Fruit fly (Drosophila melanogaster) whole organism, embryonic: Measurements from ENCODE around the gene CG46312.

Experiments
- Adf1 ChIP-seq: fragments of 200-800 bp; sonication (Bioruptor generic); IDR thresholded peaks from 2 replicates; pipeline ENCODE4 v1.3.6; 2022; ENCODE audit warnings: missing biosample characterization, missing genetic modification characterization
- Aef1 ChIP-seq: fragments of 200-800 bp; sonication (Bioruptor generic); IDR thresholded peaks from 3 replicates; pipeline ENCODE4 v1.3.6; 2022; ENCODE audit warnings: missing biosample characterization, missing genetic modification characterization
- CG10543 ChIP-seq: fragments of 200-800 bp; sonication (Bioruptor generic); optimal IDR thresholded peaks from 3 replicates; lab custom pipeline; 2017; ENCODE audit warnings: missing biosample characterization, mild to moderate bottlenecking, missing genetic modification characterization, moderate library complexity
- CG12155 ChIP-seq: fragments of 200-800 bp; sonication (Bioruptor generic); optimal IDR thresholded peaks from 3 replicates; lab custom pipeline; 2016; ENCODE audit warnings: missing biosample characterization, missing genetic modification characterization
- CG12236 ChIP-seq: fragments of 200-800 bp; sonication (Bioruptor generic); optimal IDR thresholded peaks from 2 replicates; lab custom pipeline; 2016; ENCODE audit warnings: missing biosample characterization, missing genetic modification characterization
- CG13624 ChIP-seq: fragments of 200-800 bp; sonication (Bioruptor generic); optimal IDR thresholded peaks from 2 replicates; lab custom pipeline; 2016; ENCODE audit warnings: missing biosample characterization, missing genetic modification characterization
- CG14441 ChIP-seq: fragments of 200-800 bp; sonication (Bioruptor generic); IDR thresholded peaks from 2 replicates; pipeline ENCODE4 v1.3.6; 2022; ENCODE audit warnings: missing biosample characterization, missing genetic modification characterization
- CG16779 ChIP-seq: fragments of 200-800 bp; sonication (Bioruptor generic); IDR thresholded peaks from 2 replicates; pipeline ENCODE4 v1.3.6; 2022; ENCODE audit warnings: missing biosample characterization, missing genetic modification characterization
- CG17186 ChIP-seq: fragments of 200-800 bp; sonication (Bioruptor generic); optimal IDR thresholded peaks from 3 replicates; lab custom pipeline; 2017; ENCODE audit warnings: missing biosample characterization, missing genetic modification reagents, missing genetic modification characterization
- CG17912 ChIP-seq: fragments of 200-800 bp; sonication (Bioruptor generic); optimal IDR thresholded peaks from 2 replicates; lab custom pipeline; 2018; ENCODE audit warnings: missing biosample characterization, mild to moderate bottlenecking, missing genetic modification characterization
- CG18599 ChIP-seq: fragments of 200-800 bp; sonication (Bioruptor generic); optimal IDR thresholded peaks from 3 replicates; lab custom pipeline; 2017; ENCODE audit warnings: missing biosample characterization, missing genetic modification characterization, mild to moderate bottlenecking, moderate library complexity, missing genetic modification reagents
- CG30403 ChIP-seq: fragments of 200-800 bp; sonication (Bioruptor generic); optimal IDR thresholded peaks from 3 replicates; lab custom pipeline; 2016; ENCODE audit warnings: missing biosample characterization, missing genetic modification characterization
- CG31441 ChIP-seq: fragments of 200-800 bp; sonication (Bioruptor generic); IDR thresholded peaks from 2 replicates; pipeline ENCODE4 v1.3.6; 2022; ENCODE audit warnings: missing biosample characterization, missing genetic modification characterization
- CG4404 ChIP-seq: fragments of 200-800 bp; sonication (Bioruptor generic); IDR thresholded peaks from 2 replicates; pipeline ENCODE4 v1.3.6; 2022; ENCODE audit warnings: missing biosample characterization, missing genetic modification characterization
- CG4854 ChIP-seq: fragments of 200-800 bp; sonication (Bioruptor generic); optimal IDR thresholded peaks from 2 replicates; lab custom pipeline; 2016; ENCODE audit warnings: missing biosample characterization, missing genetic modification characterization, inconsistent platforms
- CG6254 ChIP-seq: fragments of 200-800 bp; sonication (Bioruptor generic); optimal IDR thresholded peaks from 3 replicates; lab custom pipeline; 2017; ENCODE audit warnings: mild to moderate bottlenecking, missing biosample characterization, missing genetic modification reagents, missing genetic modification characterization
- CG6765 ChIP-seq: fragments of 200-800 bp; sonication (Bioruptor generic); optimal IDR thresholded peaks from 3 replicates; lab custom pipeline; 2017; ENCODE audit warnings: missing biosample characterization, mild to moderate bottlenecking, missing genetic modification characterization
- CG7839 ChIP-seq: fragments of 200-800 bp; sonication (Bioruptor generic); optimal IDR thresholded peaks from 3 replicates; lab custom pipeline; 2018; ENCODE audit warnings: missing biosample characterization, mild to moderate bottlenecking, missing genetic modification characterization, moderate library complexity
- CG8478 ChIP-seq: fragments of >200 bp; optimal IDR thresholded peaks from 2 replicates; lab custom pipeline; 2018
- CG9437 ChIP-seq: fragments of 200-800 bp; sonication (Bioruptor generic); optimal IDR thresholded peaks from 2 replicates; lab custom pipeline; 2018; ENCODE audit warnings: missing biosample characterization, mild to moderate bottlenecking, missing genetic modification characterization
- CG9609 ChIP-seq: fragments of 200-800 bp; sonication (Bioruptor generic); optimal IDR thresholded peaks from 3 replicates; lab custom pipeline; 2016; ENCODE audit warnings: missing biosample characterization, missing genetic modification characterization
- CoRest ChIP-seq: fragments of 200-800 bp; sonication (Bioruptor generic); optimal IDR thresholded peaks from 3 replicates; lab custom pipeline; 2018; ENCODE audit warnings: missing biosample characterization, mild to moderate bottlenecking, missing genetic modification characterization, moderate library complexity
- CrebB ChIP-seq: fragments of 200-800 bp; sonication (Bioruptor generic); optimal IDR thresholded peaks from 3 replicates; lab custom pipeline; 2018; ENCODE audit warnings: missing biosample characterization, mild to moderate bottlenecking, missing genetic modification characterization
- Dfd ChIP-seq, 2 experiments: fragments of >200 bp; optimal IDR thresholded peaks; 2 replicates each; lab custom pipeline; 2017; ENCODE audit warnings: missing biosample characterization in 2 of 2, missing genetic modification characterization in 2 of 2
- ERR ChIP-seq: fragments of 200-800 bp; sonication (Bioruptor generic); optimal IDR thresholded peaks from 2 replicates; lab custom pipeline; 2016; ENCODE audit warnings: missing biosample characterization, missing genetic modification characterization
- Ets65A ChIP-seq: fragments of 200-800 bp; sonication (Bioruptor generic); peaks from one replicate; lab custom pipeline; 2016; ENCODE audit warnings: missing biosample characterization, missing genetic modification characterization
- HmgZ ChIP-seq: fragments of 200-800 bp; sonication (Bioruptor generic); optimal IDR thresholded peaks from 2 replicates; lab custom pipeline; 2018; ENCODE audit warnings: missing biosample characterization, mild to moderate bottlenecking, missing genetic modification characterization
- Hr51 ChIP-seq, 2 experiments: fragments of 200-800 bp; sonication (Bioruptor generic); optimal IDR thresholded peaks; 2 replicates in 1 of 2; 3 replicates in 1 of 2; lab custom pipeline; 2016 to 2018; ENCODE audit warnings: missing biosample characterization in 2 of 2, missing genetic modification characterization in 2 of 2, mild to moderate bottlenecking in 1 of 2, moderate library complexity in 1 of 2
- Jarid2 ChIP-seq: fragments of 200-800 bp; sonication (Bioruptor generic); optimal IDR thresholded peaks from 3 replicates; lab custom pipeline; 2017; ENCODE audit warnings: mild to moderate bottlenecking, missing biosample characterization, missing genetic modification reagents, missing genetic modification characterization
- MBD-R2 ChIP-seq: fragments of 200-800 bp; sonication (Bioruptor generic); IDR thresholded peaks from 2 replicates; pipeline ENCODE4 v1.3.6; 2022; ENCODE audit warnings: missing biosample characterization, missing genetic modification characterization
- Nf-YA ChIP-seq: fragments of 200-800 bp; sonication (Bioruptor generic); IDR thresholded peaks from 2 replicates; pipeline ENCODE4 v1.3.6; 2022; ENCODE audit warnings: missing biosample characterization, missing genetic modification characterization
- Vsx1 ChIP-seq: fragments of 200-800 bp; sonication (Bioruptor generic); optimal IDR thresholded peaks from 2 replicates; lab custom pipeline; 2017; ENCODE audit warnings: missing biosample characterization, mild to moderate bottlenecking, missing genetic modification characterization, missing genetic modification reagents
- chn ChIP-seq: fragments of 200-800 bp; sonication (Bioruptor generic); optimal IDR thresholded peaks from 2 replicates; lab custom pipeline; 2016; ENCODE audit warnings: missing biosample characterization, missing genetic modification characterization
- crp ChIP-seq, 2 experiments: fragments of 200-800 bp; sonication (Bioruptor generic); optimal IDR thresholded peaks; 2 replicates in 1 of 2; 3 replicates in 1 of 2; lab custom pipeline; 2017; ENCODE audit warnings: missing biosample characterization in 2 of 2, missing genetic modification characterization in 2 of 2, mild to moderate bottlenecking in 1 of 2, moderate library complexity in 1 of 2
- cwo ChIP-seq: fragments of 200-800 bp; sonication (Bioruptor generic); optimal IDR thresholded peaks from 3 replicates; lab custom pipeline; 2017; ENCODE audit warnings: missing biosample characterization, missing genetic modification characterization, mild to moderate bottlenecking, moderate library complexity, missing genetic modification reagents
- danr ChIP-seq: fragments of 200-800 bp; sonication (Bioruptor generic); IDR thresholded peaks from 2 replicates; pipeline ENCODE4 v1.3.6; 2022; ENCODE audit warnings: missing biosample characterization, missing genetic modification characterization
- eve ChIP-seq, 2 experiments: fragments of >200 bp; optimal IDR thresholded peaks; 2 replicates each; lab custom pipeline; 2017; ENCODE audit warnings: missing biosample characterization in 2 of 2, missing genetic modification characterization in 2 of 2
- fru ChIP-seq: fragments of >200 bp; optimal IDR thresholded peaks from 2 replicates; lab custom pipeline; 2017
- gro ChIP-seq: fragments of 200-800 bp; sonication (Bioruptor generic); optimal IDR thresholded peaks from 2 replicates; lab custom pipeline; 2016; ENCODE audit warnings: missing biosample characterization, missing genetic modification characterization
- h ChIP-seq: fragments of >200 bp; optimal IDR thresholded peaks from 2 replicates; lab custom pipeline; 2017
- kni ChIP-seq: fragments of 200-800 bp; sonication (Bioruptor generic); optimal IDR thresholded peaks from 3 replicates; lab custom pipeline; 2017; ENCODE audit warnings: mild to moderate bottlenecking, missing biosample characterization, missing genetic modification reagents, missing genetic modification characterization
- mirr ChIP-seq: fragments of 200-800 bp; sonication (Bioruptor generic); optimal IDR thresholded peaks from 3 replicates; lab custom pipeline; 2018; ENCODE audit warnings: missing biosample characterization, mild to moderate bottlenecking, missing genetic modification characterization
- pan ChIP-seq, 4 experiments: fragments of >200 bp in 3 of 4; fragments of 200-800 bp in 1 of 4; sonication (Bioruptor generic) in 1 of 4; optimal IDR thresholded peaks in 3 of 4; IDR thresholded peaks in 1 of 4; 2 replicates each; pipeline versions ENCODE4 v1.3.6 to Lab custom; 2017 to 2022; ENCODE audit warnings: missing biosample characterization in 2 of 4, missing genetic modification characterization in 2 of 4, mixed read lengths in 1 of 4
- prd ChIP-seq, 3 experiments: fragments of >200 bp in 2 of 3; fragments of 200-800 bp in 1 of 3; sonication (Bioruptor generic) in 1 of 3; optimal IDR thresholded peaks in 2 of 3; IDR thresholded peaks in 1 of 3; 2 replicates in 2 of 3; 3 replicates in 1 of 3; pipeline versions ENCODE4 v1.3.6 to Lab custom; 2017 to 2022; ENCODE audit warnings: missing biosample characterization in 1 of 3, missing genetic modification characterization in 1 of 3
- psq ChIP-seq: fragments of 200-800 bp; sonication (Bioruptor generic); optimal IDR thresholded peaks from 2 replicates; lab custom pipeline; 2017; ENCODE audit warnings: missing biosample characterization, missing genetic modification characterization
- sob ChIP-seq: fragments of 200-800 bp; sonication (Bioruptor generic); IDR thresholded peaks from 2 replicates; pipeline ENCODE4 v1.3.6; 2022; ENCODE audit warnings: missing biosample characterization, missing genetic modification characterization
- sr ChIP-seq: fragments of 200-800 bp; sonication (Bioruptor generic); IDR thresholded peaks from 3 replicates; pipeline ENCODE4 v1.3.6; 2022; ENCODE audit warnings: missing biosample characterization, missing genetic modification characterization
- tna ChIP-seq: fragments of 200-800 bp; sonication (Bioruptor generic); IDR thresholded peaks from 2 replicates; pipeline ENCODE4 v1.3.6; 2022; ENCODE audit warnings: missing biosample characterization, missing genetic modification characterization; ENCODE audit not compliant: partially characterized antibody
- trem ChIP-seq: fragments of 200-800 bp; optimal IDR thresholded peaks from 3 replicates; lab custom pipeline; 2019; ENCODE audit warnings: missing biosample characterization, mild to moderate bottlenecking, missing genetic modification characterization, moderate library complexity
- unc-4 ChIP-seq: fragments of 200-800 bp; sonication (Bioruptor generic); IDR thresholded peaks from 2 replicates; pipeline ENCODE4 v1.3.6; 2022; ENCODE audit warnings: missing biosample characterization, missing genetic modification characterization; ENCODE audit not compliant: partially characterized antibody
- yki ChIP-seq: fragments of >200 bp; optimal IDR thresholded peaks from 3 replicates; lab custom pipeline; 2018

Gene CG46312

DNA sequence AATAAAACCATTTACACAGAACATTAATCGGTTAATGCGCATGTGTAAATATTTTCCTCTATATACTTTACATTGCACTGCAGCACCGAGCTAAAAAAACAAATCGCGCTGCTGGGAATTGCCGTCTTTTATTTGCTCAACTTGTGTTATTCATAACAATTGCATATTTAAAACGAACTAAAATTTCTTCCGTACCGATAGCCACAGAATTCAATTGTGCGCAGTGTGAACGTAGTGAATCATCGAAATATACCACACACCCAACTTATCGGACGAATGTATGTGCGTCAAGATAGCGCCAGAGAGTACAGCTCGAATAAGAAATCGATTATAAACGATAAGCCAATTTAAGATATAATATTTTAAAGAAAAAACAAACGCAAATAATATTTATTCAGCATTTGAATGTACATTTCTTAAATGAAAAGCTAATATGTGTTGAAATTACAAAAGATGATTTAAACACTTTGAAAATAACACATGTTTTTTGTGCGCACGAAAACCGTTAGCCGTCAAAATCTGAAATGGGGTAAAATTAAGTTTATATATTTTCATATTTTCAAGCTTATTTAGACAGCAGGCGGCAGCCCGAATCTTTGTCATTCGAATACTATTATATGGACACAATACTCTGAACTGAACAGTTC lies 13.9 kb upstream of the CG46312 start, which contains the start of the genes vap and CG12698:
vap (minus strand) TSS at position 262 of the 647 bp plus-strand sequence.
CG12698 (plus strand) TSS at position 597 of the 647 bp plus-strand sequence.
- no peak for TF ChIP-seq Jarid2 (GFP tag; lab: Kevin White, UChicago)
- no peak for TF ChIP-seq ERR
- no peak for TF ChIP-seq CG6765 (GFP tag; lab: Kevin White, UChicago)
- TF ChIP-seq CG6254 (GFP tag; lab: Kevin White, UChicago), result no peak
- no peak for TF ChIP-seq CG9609 (GFP tag; lab: Kevin White, UChicago)
- no peak for TF ChIP-seq CG7839 (tag; lab: Kevin White, UChicago)
- TF ChIP-seq CG4854 (GFP tag; lab: Kevin White, UChicago), result no peak
- TF ChIP-seq CG14441 (GFP tag; lab: Robert Waterston, UW), result no peak
- no peak for TF ChIP-seq CG10543 (GFP tag; lab: Kevin White, UChicago)
- TF ChIP-seq Nf-YA, result no peak
- no peak for TF ChIP-seq CoRest (tag; lab: Kevin White, UChicago)
- TF ChIP-seq CG8478 (lab: Kevin White, UChicago), result no peak
- TF ChIP-seq CG16779 (GFP tag; lab: Robert Waterston, UW), result no peak
- peak; percentile 54; the same call in 1 of the 2 replicates for TF ChIP-seq tna
- TF ChIP-seq CG17912 (GFP tag; lab: Kevin White, UChicago), result no peak
- peak; percentile 59 for TF ChIP-seq MBD-R2 (GFP tag; lab: Robert Waterston, UW)
- no peak for TF ChIP-seq gro (GFP tag; lab: Kevin White, UChicago)
- no peak for TF ChIP-seq CG31441
- no peak for TF ChIP-seq yki
- TF ChIP-seq prd (optimal IDR thresholded peaks at IDR 0.05; lab: Kevin White, UChicago), result no peak
- no peak for TF ChIP-seq prd (GFP tag; IDR thresholded peaks at IDR 0.05; lab: Robert Waterston, UW)
- no peak for TF ChIP-seq CG9437
- TF ChIP-seq CrebB (tag; lab: Kevin White, UChicago), result no peak
- TF ChIP-seq Vsx1 (GFP tag; lab: Kevin White, UChicago), result no peak
- TF ChIP-seq CG13624, result no peak
- TF ChIP-seq Hr51 (GFP tag; optimal IDR thresholded peaks at IDR 0.05; lab: Kevin White, UChicago), result no peak
- no peak for TF ChIP-seq pan (optimal IDR thresholded peaks at IDR 0.05; lab: Kevin White, UChicago)
- TF ChIP-seq pan (GFP tag; optimal IDR thresholded peaks at IDR 0.05 in 1 of 2, IDR thresholded peaks at IDR 0.05 in 1 of 2), result no peak
- no peak for TF ChIP-seq fru (lab: Kevin White, UChicago)
- no peak for TF ChIP-seq sob (GFP tag; lab: Robert Waterston, UW)
- no peak for TF ChIP-seq CG18599
- no peak for TF ChIP-seq CG12236 (GFP tag; lab: Kevin White, UChicago)
- no peak for TF ChIP-seq Dfd (GFP tag; optimal IDR thresholded peaks at IDR 0.05; lab: Kevin White, UChicago)
- TF ChIP-seq CG30403, result no peak
- TF ChIP-seq CG17186 (GFP tag; lab: Kevin White, UChicago), result peak; percentile 54
- no peak for TF ChIP-seq chn (GFP tag; lab: Kevin White, UChicago)
- TF ChIP-seq h (lab: Kevin White, UChicago), result no peak
- no peak for TF ChIP-seq danr
- no peak for TF ChIP-seq kni (GFP tag; lab: Kevin White, UChicago)
- TF ChIP-seq eve (GFP tag; optimal IDR thresholded peaks at IDR 0.05; lab: Kevin White, UChicago), result no peak
- TF ChIP-seq CG12155 (GFP tag; lab: Kevin White, UChicago), result no peak
- no peak for TF ChIP-seq Aef1
- TF ChIP-seq HmgZ (tag; lab: Kevin White, UChicago), result peak; percentile 39
- no peak for TF ChIP-seq mirr (GFP tag; lab: Kevin White, UChicago)
- TF ChIP-seq sr (GFP tag; lab: Robert Waterston, UW), result no peak
- no peak for TF ChIP-seq crp (GFP tag; optimal IDR thresholded peaks at IDR 0.05; lab: Kevin White, UChicago)
- TF ChIP-seq unc-4, result peak; percentile 59
- TF ChIP-seq psq (GFP tag; lab: Kevin White, UChicago), result no peak
- no peak for TF ChIP-seq Adf1 (GFP tag; lab: Robert Waterston, UW)
- no peak for TF ChIP-seq cwo (GFP tag; lab: Kevin White, UChicago)
- TF ChIP-seq trem (tag; lab: Kevin White, UChicago), result peak; percentile 64
- TF ChIP-seq CG4404 (GFP tag; lab: Robert Waterston, UW), result no peak
- TF ChIP-seq Ets65A, result no peak
